Fruit fly (Drosophila melanogaster) whole organism, embryonic: Measurements from ENCODE around the gene Rab3GAP1.

Source experiments
- B-H2 ChIP-seq: fragments of 200-800 bp; sonication (Bioruptor generic); optimal IDR thresholded peaks from 2 replicates; lab custom pipeline; 2018; ENCODE audit warnings: missing biosample characterization, mild to moderate bottlenecking, missing genetic modification characterization
- Blimp-1 ChIP-seq: fragments of 200-800 bp; sonication (Bioruptor generic); optimal IDR thresholded peaks from 3 replicates; lab custom pipeline; 2018; ENCODE audit warnings: missing biosample characterization, missing genetic modification characterization, mild to moderate bottlenecking, moderate library complexity, missing genetic modification reagents
- C15 ChIP-seq: fragments of 200-800 bp; sonication (Bioruptor generic); IDR thresholded peaks from 3 replicates; pipeline ENCODE4 v1.3.6; 2022; ENCODE audit warnings: missing biosample characterization, missing genetic modification characterization
- CG10431 ChIP-seq: fragments of 200-800 bp; sonication (Bioruptor generic); optimal IDR thresholded peaks from 3 replicates; lab custom pipeline; 2018; ENCODE audit warnings: missing biosample characterization, mild to moderate bottlenecking, missing genetic modification characterization
- CG11456 ChIP-seq: fragments of 200-800 bp; sonication (Bioruptor generic); IDR thresholded peaks from 3 replicates; pipeline ENCODE4 v1.3.6; 2022; ENCODE audit warnings: missing biosample characterization, missing genetic modification characterization
- CG11504 ChIP-seq: fragments of 200-800 bp; sonication (Bioruptor generic); optimal IDR thresholded peaks from 3 replicates; lab custom pipeline; 2019; ENCODE audit warnings: missing biosample characterization, mild to moderate bottlenecking, missing genetic modification characterization, moderate library complexity
- CG12236 ChIP-seq: fragments of 200-800 bp; sonication (Bioruptor generic); optimal IDR thresholded peaks from 2 replicates; lab custom pipeline; 2016; ENCODE audit warnings: missing biosample characterization, missing genetic modification characterization
- CG14014 ChIP-seq: fragments of 200-800 bp; sonication (Bioruptor generic); IDR thresholded peaks from 2 replicates; pipeline ENCODE4 v1.3.6; 2022; ENCODE audit warnings: missing biosample characterization, missing genetic modification characterization
- CG1602 ChIP-seq: fragments of 200-800 bp; sonication (Bioruptor generic); optimal IDR thresholded peaks from 3 replicates; lab custom pipeline; 2016; ENCODE audit warnings: missing biosample characterization, missing genetic modification characterization
- CG17328 ChIP-seq: fragments of 200-800 bp; sonication (Bioruptor generic); IDR thresholded peaks from 2 replicates; pipeline ENCODE4 v1.3.6; 2022; ENCODE audit warnings: missing biosample characterization, missing genetic modification characterization
- CG2120 ChIP-seq: fragments of 200-800 bp; sonication (Bioruptor generic); optimal IDR thresholded peaks from 3 replicates; lab custom pipeline; 2016; ENCODE audit warnings: missing biosample characterization, missing genetic modification characterization
- CG2889 ChIP-seq: fragments of 200-800 bp; sonication (Bioruptor generic); IDR thresholded peaks from 3 replicates; pipeline ENCODE4 v1.3.6; 2022; ENCODE audit warnings: missing biosample characterization, missing genetic modification characterization
- CG30403 ChIP-seq: fragments of 200-800 bp; sonication (Bioruptor generic); optimal IDR thresholded peaks from 3 replicates; lab custom pipeline; 2016; ENCODE audit warnings: missing biosample characterization, missing genetic modification characterization
- CG3065 ChIP-seq: fragments of 200-800 bp; sonication (Bioruptor generic); optimal IDR thresholded peaks from 2 replicates; lab custom pipeline; 2016; ENCODE audit warnings: missing biosample characterization, missing genetic modification characterization
- CG32767 ChIP-seq: fragments of 200-800 bp; sonication (Bioruptor generic); IDR thresholded peaks from 2 replicates; pipeline ENCODE4 v1.3.6; 2022; ENCODE audit warnings: missing biosample characterization, missing genetic modification characterization
- CG33213 ChIP-seq: fragments of 200-800 bp; sonication (Bioruptor generic); optimal IDR thresholded peaks from 3 replicates; lab custom pipeline; 2016; ENCODE audit warnings: missing biosample characterization, missing genetic modification characterization
- CG34422 ChIP-seq: fragments of 200-800 bp; sonication (Bioruptor generic); IDR thresholded peaks from 3 replicates; pipeline ENCODE4 v1.3.6; 2022; ENCODE audit warnings: missing biosample characterization, missing genetic modification characterization
- CG4404 ChIP-seq: fragments of 200-800 bp; sonication (Bioruptor generic); IDR thresholded peaks from 2 replicates; pipeline ENCODE4 v1.3.6; 2022; ENCODE audit warnings: missing biosample characterization, missing genetic modification characterization
- CG6791 ChIP-seq: fragments of 200-800 bp; sonication (Bioruptor generic); IDR thresholded peaks from 3 replicates; pipeline ENCODE4 v1.3.6; 2022; ENCODE audit warnings: missing biosample characterization, missing genetic modification characterization; ENCODE audit not compliant: partially characterized antibody
- CG7357 ChIP-seq: fragments of 200-800 bp; sonication (Bioruptor generic); IDR thresholded peaks from 3 replicates; pipeline ENCODE4 v1.3.6; 2022; ENCODE audit warnings: missing biosample characterization, missing genetic modification characterization
- D19B ChIP-seq: fragments of 200-800 bp; sonication (Bioruptor generic); optimal IDR thresholded peaks from 2 replicates; lab custom pipeline; 2017; ENCODE audit warnings: missing biosample characterization, mild to moderate bottlenecking, missing genetic modification characterization
- Dfd ChIP-seq, 2 experiments: fragments of >200 bp; optimal IDR thresholded peaks; 2 replicates each; lab custom pipeline; 2017; ENCODE audit warnings: missing biosample characterization in 2 of 2, missing genetic modification characterization in 2 of 2
- Dll ChIP-seq: fragments of 200-800 bp; sonication (Bioruptor generic); IDR thresholded peaks from 4 replicates; pipeline ENCODE4 v1.3.6; 2022; ENCODE audit warnings: missing biosample characterization, missing genetic modification characterization; ENCODE audit not compliant: partially characterized antibody
- Fer3 ChIP-seq: fragments of 200-800 bp; sonication (Bioruptor generic); optimal IDR thresholded peaks from 2 replicates; lab custom pipeline; 2018; ENCODE audit warnings: missing biosample characterization, mild to moderate bottlenecking, missing genetic modification characterization, moderate library complexity
- HLH4C ChIP-seq: fragments of 200-800 bp; sonication (Bioruptor generic); IDR thresholded peaks from 3 replicates; pipeline ENCODE4 v1.3.6; 2022; ENCODE audit warnings: missing biosample characterization, missing genetic modification characterization; ENCODE audit not compliant: partially characterized antibody
- Hey ChIP-seq: fragments of 200-800 bp; sonication (Bioruptor generic); optimal IDR thresholded peaks from 3 replicates; lab custom pipeline; 2018; ENCODE audit warnings: missing biosample characterization, mild to moderate bottlenecking, missing genetic modification characterization
- Hr51 ChIP-seq, 2 experiments: fragments of 200-800 bp; sonication (Bioruptor generic); optimal IDR thresholded peaks; 2 replicates in 1 of 2; 3 replicates in 1 of 2; lab custom pipeline; 2016 to 2018; ENCODE audit warnings: missing biosample characterization in 2 of 2, missing genetic modification characterization in 2 of 2, mild to moderate bottlenecking in 1 of 2, moderate library complexity in 1 of 2
- Ravus ChIP-seq: fragments of 200-800 bp; sonication (Bioruptor generic); IDR thresholded peaks from 2 replicates; pipeline ENCODE4 v1.3.6; 2022; ENCODE audit warnings: missing biosample characterization, missing genetic modification characterization
- Sin3A ChIP-seq: fragments of >200 bp; optimal IDR thresholded peaks from 2 replicates; lab custom pipeline; 2018
- Six4 ChIP-seq: fragments of 200-800 bp; sonication (Bioruptor generic); optimal IDR thresholded peaks from 2 replicates; lab custom pipeline; 2016; ENCODE audit warnings: missing biosample characterization, missing genetic modification characterization
- Taf1 ChIP-seq: fragments of 200-800 bp; sonication (Bioruptor generic); IDR thresholded peaks from 2 replicates; pipeline ENCODE4 v1.3.6; 2022; ENCODE audit warnings: missing biosample characterization, missing genetic modification characterization
- ara ChIP-seq: fragments of 200-800 bp; sonication (Bioruptor generic); IDR thresholded peaks from 2 replicates; pipeline ENCODE4 v1.3.6; 2022; ENCODE audit warnings: missing biosample characterization, missing genetic modification characterization
- az2 ChIP-seq: fragments of 200-800 bp; sonication (Bioruptor generic); optimal IDR thresholded peaks from 3 replicates; lab custom pipeline; 2016; ENCODE audit warnings: missing biosample characterization, missing genetic modification characterization
- bigmax ChIP-seq: fragments of 200-800 bp; sonication (Bioruptor generic); optimal IDR thresholded peaks from 2 replicates; lab custom pipeline; 2018; ENCODE audit warnings: missing biosample characterization, mild to moderate bottlenecking, missing genetic modification characterization
- bowl ChIP-seq: fragments of 200-800 bp; sonication (Bioruptor generic); IDR thresholded peaks from 2 replicates; pipeline ENCODE4 v1.3.6; 2022; ENCODE audit warnings: missing biosample characterization, missing genetic modification characterization
- dm ChIP-seq: fragments of 200-800 bp; sonication (Bioruptor generic); optimal IDR thresholded peaks from 3 replicates; lab custom pipeline; 2016; ENCODE audit warnings: missing biosample characterization, missing genetic modification characterization
- en ChIP-seq: fragments of 200-800 bp; sonication (Bioruptor generic); optimal IDR thresholded peaks from 2 replicates; lab custom pipeline; 2016; ENCODE audit warnings: missing biosample characterization, missing genetic modification characterization
- fru ChIP-seq: fragments of >200 bp; optimal IDR thresholded peaks from 2 replicates; lab custom pipeline; 2017
- gt ChIP-seq: fragments of 200-800 bp; sonication (Bioruptor generic); IDR thresholded peaks from 2 replicates; pipeline ENCODE4 v1.3.6; 2022; ENCODE audit warnings: missing biosample characterization, missing genetic modification characterization
- her ChIP-seq: fragments of 200-800 bp; sonication (Bioruptor generic); optimal IDR thresholded peaks from 2 replicates; lab custom pipeline; 2016; ENCODE audit warnings: missing biosample characterization, missing genetic modification characterization
- lab ChIP-seq: fragments of 200-800 bp; sonication (Bioruptor generic); optimal IDR thresholded peaks from 3 replicates; lab custom pipeline; 2017; ENCODE audit warnings: missing biosample characterization, missing genetic modification characterization, mild to moderate bottlenecking, moderate library complexity, missing genetic modification reagents
- mirr ChIP-seq: fragments of 200-800 bp; sonication (Bioruptor generic); optimal IDR thresholded peaks from 3 replicates; lab custom pipeline; 2018; ENCODE audit warnings: missing biosample characterization, mild to moderate bottlenecking, missing genetic modification characterization
- onecut ChIP-seq: fragments of 200-800 bp; sonication (Bioruptor generic); IDR thresholded peaks from 2 replicates; pipeline ENCODE4 v1.3.6; 2022; ENCODE audit warnings: missing biosample characterization, missing genetic modification characterization
- schlank ChIP-seq: fragments of 200-800 bp; sonication (Bioruptor generic); optimal IDR thresholded peaks from 2 replicates; lab custom pipeline; 2018; ENCODE audit warnings: missing biosample characterization, mild to moderate bottlenecking, missing genetic modification characterization
- seq ChIP-seq: fragments of 200-800 bp; sonication (Bioruptor generic); IDR thresholded peaks from 2 replicates; pipeline ENCODE4 v1.3.6; 2022; ENCODE audit warnings: missing biosample characterization, missing genetic modification characterization
- toy ChIP-seq: fragments of 200-800 bp; sonication (Bioruptor generic); IDR thresholded peaks from 2 replicates; pipeline ENCODE4 v1.3.6; 2022; ENCODE audit warnings: missing biosample characterization, missing genetic modification characterization
- ttk ChIP-seq: fragments of 200-800 bp; sonication (Bioruptor generic); IDR thresholded peaks from 2 replicates; pipeline ENCODE4 v2.1.2; 2022; ENCODE audit warnings: missing biosample characterization, missing genetic modification characterization
- unc-4 ChIP-seq: fragments of 200-800 bp; sonication (Bioruptor generic); IDR thresholded peaks from 2 replicates; pipeline ENCODE4 v1.3.6; 2022; ENCODE audit warnings: missing biosample characterization, missing genetic modification characterization; ENCODE audit not compliant: partially characterized antibody
- unpg ChIP-seq: fragments of 200-800 bp; sonication (Bioruptor generic); optimal IDR thresholded peaks from 3 replicates; lab custom pipeline; 2018; ENCODE audit warnings: missing biosample characterization, mild to moderate bottlenecking, missing genetic modification characterization, moderate library complexity
- vvl ChIP-seq: fragments of 200-800 bp; sonication (Bioruptor generic); IDR thresholded peaks from 2 replicates; pipeline ENCODE4 v1.3.6; 2022; ENCODE audit warnings: missing biosample characterization, missing genetic modification characterization
- wdn ChIP-seq: fragments of 200-800 bp; sonication (Bioruptor generic); IDR thresholded peaks from 2 replicates; pipeline ENCODE4 v1.3.6; 2022; ENCODE audit warnings: missing biosample characterization, missing genetic modification characterization

Rab3GAP1 gene

dm6 chr2L:1556697-1557564 is 54.0 kb downstream of the Rab3GAP1 start (continued):
- peak; percentile 2 for TF ChIP-seq Blimp-1 (GFP tag; lab: Kevin White, UChicago)
- TF ChIP-seq unc-4 (GFP tag; lab: Robert Waterston, UW): no peak
- TF ChIP-seq Dfd (GFP tag; optimal IDR thresholded peaks at IDR 0.05; lab: Kevin White, UChicago): no peak
- TF ChIP-seq CG30403 (GFP tag; lab: Kevin White, UChicago): peak; percentile 26
- no peak for TF ChIP-seq CG4404
- TF ChIP-seq ara: no peak
- TF ChIP-seq CG14014 (GFP tag; lab: Robert Waterston, UW): no peak
- no peak for TF ChIP-seq Sin3A (lab: Kevin White, UChicago)
- peak in 1 of 2 experiments; percentile 8 for TF ChIP-seq Hr51 (GFP tag; optimal IDR thresholded peaks at IDR 0.05; lab: Kevin White, UChicago)
- peak; percentile 17 for TF ChIP-seq az2 (GFP tag; lab: Kevin White, UChicago)
- no peak for TF ChIP-seq lab (GFP tag; lab: Kevin White, UChicago)
- no peak for TF ChIP-seq CG11456 (GFP tag; lab: Robert Waterston, UW)
- no peak for TF ChIP-seq wdn
- TF ChIP-seq D19B (GFP tag; lab: Kevin White, UChicago): no peak
- no peak for TF ChIP-seq CG10431 (GFP tag; lab: Kevin White, UChicago)
- no peak for TF ChIP-seq Dll (GFP tag; lab: Robert Waterston, UW)
- no peak for TF ChIP-seq Ravus (GFP tag; lab: Robert Waterston, UW)
- TF ChIP-seq Six4 (GFP tag; lab: Kevin White, UChicago): no peak
- TF ChIP-seq Taf1 (GFP tag; lab: Robert Waterston, UW): no peak
- no peak for TF ChIP-seq B-H2
- no peak for TF ChIP-seq gt (GFP tag; lab: Robert Waterston, UW)
- TF ChIP-seq seq: no peak
- no peak for TF ChIP-seq CG33213 (GFP tag; lab: Kevin White, UChicago)
- TF ChIP-seq CG12236 (GFP tag; lab: Kevin White, UChicago): no peak
- no peak for TF ChIP-seq Fer3 (tag; lab: Kevin White, UChicago)
- no peak for TF ChIP-seq C15
- no peak for TF ChIP-seq en (GFP tag; lab: Kevin White, UChicago)
- no peak for TF ChIP-seq CG3065 (GFP tag; lab: Kevin White, UChicago)
- TF ChIP-seq onecut (GFP tag; lab: Robert Waterston, UW): 0 out of 2 replicates have a peak, but pooled peaks have one; percentile 29
- no peak for TF ChIP-seq ttk (GFP tag; lab: Robert Waterston, UW)
- peak; percentile 49 for TF ChIP-seq fru (lab: Kevin White, UChicago)
- TF ChIP-seq CG1602 (GFP tag; lab: Kevin White, UChicago): peak; percentile 2
- TF ChIP-seq schlank (tag; lab: Kevin White, UChicago): no peak
- TF ChIP-seq unpg: peak; percentile 46
- TF ChIP-seq toy (GFP tag; lab: Robert Waterston, UW): 0 out of 2 replicates have a peak, but pooled peaks have one; percentile 7
- TF ChIP-seq CG7357 (GFP tag; lab: Robert Waterston, UW): no peak
- TF ChIP-seq Hey (tag; lab: Kevin White, UChicago): no peak
- no peak for TF ChIP-seq CG34422
- TF ChIP-seq, all 482 proteins: peak for 73

- TF ChIP-seq CG11504: no peak
- TF ChIP-seq bowl (GFP tag; lab: Robert Waterston, UW): no peak
- no peak for TF ChIP-seq her (GFP tag; lab: Kevin White, UChicago)
- TF ChIP-seq mirr (GFP tag; lab: Kevin White, UChicago): no peak
- no peak for TF ChIP-seq CG12236 (GFP tag; lab: Kevin White, UChicago)
- no peak for TF ChIP-seq CG17328 (GFP tag; lab: Robert Waterston, UW)
- 0 out of 3 replicates have a peak, but pooled peaks have one; percentile 14 for TF ChIP-seq HLH4C
- TF ChIP-seq vvl: 0 out of 2 replicates have a peak, but pooled peaks have one; percentile 23
- 0 out of 3 replicates have a peak, but pooled peaks have one; percentile 49 for TF ChIP-seq CG6791
- TF ChIP-seq CG2120: no peak
- TF ChIP-seq bigmax (GFP tag; lab: Kevin White, UChicago): no peak
- TF ChIP-seq CG32767 (GFP tag; lab: Robert Waterston, UW): no peak
- TF ChIP-seq dm (GFP tag; lab: Kevin White, UChicago): no peak
- no peak for TF ChIP-seq Dfd (GFP tag; optimal IDR thresholded peaks at IDR 0.05; lab: Kevin White, UChicago)
- TF ChIP-seq CG2889: no peak
Measured at dm6 chr2L:1554954-1555353, 56.0 kb downstream of the Rab3GAP1 start, which contains the start of gene haf. haf (plus strand) TSS chr2L:1555129.
